Worm (Caenorhabditis elegans) whole organism, early embryonic: ENCODE data around the gene sra-7.

Experiments
- B0310.2 ChIP-seq: sonication (generic microtip); optimal IDR thresholded peaks from 2 replicates; lab custom pipeline; 2016; ENCODE audit warnings: mild to moderate bottlenecking, missing genetic modification characterization, missing compliant biosample characterization
- ama-1 ChIP-seq: fragments of 150-350 bp; optimal IDR thresholded peaks from 2 replicates; lab custom pipeline; 2014
- flt-1 ChIP-seq: fragments of 200-800 bp; sonication (Bioruptor generic); IDR thresholded peaks from 2 replicates; pipeline ENCODE4 v1.3.6; 2022; ENCODE audit warnings: missing genetic modification characterization, missing compliant biosample characterization
- hmg-4 ChIP-seq: fragments of 200-800 bp; sonication (Bioruptor generic); optimal IDR thresholded peaks from 2 replicates; lab custom pipeline; 2018; ENCODE audit warnings: mild to moderate bottlenecking, missing genetic modification characterization, missing compliant biosample characterization
- scrt-1 ChIP-seq: fragments of 200-800 bp; sonication (Bioruptor generic); IDR thresholded peaks from 2 replicates; pipeline ENCODE4 v1.3.6; 2022; ENCODE audit warnings: missing genetic modification characterization, missing compliant biosample characterization

ce11 chrII:9554925-9555553 is 10.6 kb downstream of the sra-7 start, which contains the start of gene F35H8.2:
- TF ChIP-seq B0310.2 (no peak), flt-1 (no peak), ama-1 (lab: Kevin White, UChicago) (no peak), scrt-1 (GFP tag; lab: Robert Waterston, UW) (no peak), hmg-4 (GFP tag; lab: Kevin White, UChicago) (no peak)
